Fruit fly (Drosophila melanogaster) whole organism, embryonic: ENCODE results near the gene idc.

Experiments used
- Abd-B ChIP-seq: fragments of 200-800 bp; sonication (Bioruptor generic); optimal IDR thresholded peaks from 2 replicates; lab custom pipeline; 2018; ENCODE audit warnings: missing biosample characterization, mild to moderate bottlenecking, missing genetic modification characterization, moderate library complexity
- Bdp1 ChIP-seq: fragments of 200-800 bp; sonication (Bioruptor generic); optimal IDR thresholded peaks from 3 replicates; lab custom pipeline; 2016; ENCODE audit warnings: missing biosample characterization, missing genetic modification characterization
- CG10959 ChIP-seq: fragments of 200-800 bp; sonication (Bioruptor generic); IDR thresholded peaks from 2 replicates; pipeline ENCODE4 v1.3.6; 2022; ENCODE audit warnings: missing biosample characterization, missing genetic modification characterization
- CG11247 ChIP-seq: fragments of 200-800 bp; sonication (Bioruptor generic); IDR thresholded peaks from 2 replicates; pipeline ENCODE4 v1.3.6; 2022; ENCODE audit warnings: missing biosample characterization, missing genetic modification characterization
- CG11695 ChIP-seq: fragments of 200-800 bp; sonication (Bioruptor generic); IDR thresholded peaks from 3 replicates; pipeline ENCODE4 v1.3.6; 2022; ENCODE audit warnings: missing biosample characterization, missing genetic modification characterization
- CG16779 ChIP-seq: fragments of 200-800 bp; sonication (Bioruptor generic); IDR thresholded peaks from 2 replicates; pipeline ENCODE4 v1.3.6; 2022; ENCODE audit warnings: missing biosample characterization, missing genetic modification characterization
- CG17385 ChIP-seq: fragments of 200-800 bp; sonication (Bioruptor generic); optimal IDR thresholded peaks from 3 replicates; lab custom pipeline; 2018; ENCODE audit warnings: missing biosample characterization, mild to moderate bottlenecking, missing genetic modification characterization
- CG18011 ChIP-seq: fragments of 200-800 bp; sonication (Bioruptor generic); optimal IDR thresholded peaks from 2 replicates; lab custom pipeline; 2017; ENCODE audit warnings: missing biosample characterization, missing genetic modification characterization, mild to moderate bottlenecking, moderate library complexity, missing genotype
- CG2875 ChIP-seq: fragments of 200-800 bp; sonication (Bioruptor generic); optimal IDR thresholded peaks from 2 replicates; lab custom pipeline; 2017; ENCODE audit warnings: missing biosample characterization, mild to moderate bottlenecking, missing genetic modification characterization, missing genetic modification reagents
- CG30020 ChIP-seq: fragments of 200-800 bp; optimal IDR thresholded peaks from 2 replicates; lab custom pipeline; 2019; ENCODE audit warnings: missing biosample characterization, mild to moderate bottlenecking, missing genetic modification characterization, moderate library complexity
- CG3726 ChIP-seq: fragments of 200-800 bp; sonication (Bioruptor generic); IDR thresholded peaks from 3 replicates; pipeline ENCODE4, ENCODE4 v1.3.6; 2022; ENCODE audit warnings: missing biosample characterization, missing genetic modification characterization
- CG3838 ChIP-seq: fragments of 200-800 bp; sonication (Bioruptor generic); optimal IDR thresholded peaks from 3 replicates; lab custom pipeline; 2016; ENCODE audit warnings: missing biosample characterization, missing genetic modification characterization
- CG3995 ChIP-seq: fragments of 200-800 bp; sonication (Bioruptor generic); optimal IDR thresholded peaks from 3 replicates; lab custom pipeline; 2016; ENCODE audit warnings: missing biosample characterization, missing genetic modification characterization
- CG4282 ChIP-seq: fragments of 200-800 bp; sonication (Bioruptor generic); optimal IDR thresholded peaks from 2 replicates; lab custom pipeline; 2016; ENCODE audit warnings: missing biosample characterization, missing genetic modification characterization
- CG4328 ChIP-seq: fragments of 200-800 bp; sonication (Bioruptor generic); optimal IDR thresholded peaks from 3 replicates; lab custom pipeline; 2017; ENCODE audit warnings: missing biosample characterization, missing genetic modification reagents, missing genetic modification characterization
- CG4617 ChIP-seq: fragments of 200-800 bp; sonication (Bioruptor generic); optimal IDR thresholded peaks from 3 replicates; lab custom pipeline; 2016; ENCODE audit warnings: missing biosample characterization, missing genetic modification characterization, borderline replicate concordance
- CG5180 ChIP-seq: fragments of 200-800 bp; sonication (Bioruptor generic); optimal IDR thresholded peaks from 3 replicates; lab custom pipeline; 2017; ENCODE audit warnings: missing biosample characterization, missing genetic modification characterization, mild to moderate bottlenecking, moderate library complexity, missing genetic modification reagents
- CG5953 ChIP-seq: fragments of 200-800 bp; sonication (Bioruptor generic); IDR thresholded peaks from 2 replicates; pipeline ENCODE4 v1.3.6; 2022; ENCODE audit warnings: missing biosample characterization, missing genetic modification characterization
- CG6765 ChIP-seq: fragments of 200-800 bp; sonication (Bioruptor generic); optimal IDR thresholded peaks from 3 replicates; lab custom pipeline; 2017; ENCODE audit warnings: missing biosample characterization, mild to moderate bottlenecking, missing genetic modification characterization
- CG6854 ChIP-seq: fragments of 200-800 bp; sonication (Bioruptor generic); optimal IDR thresholded peaks from 3 replicates; lab custom pipeline; 2017; ENCODE audit warnings: missing biosample characterization, mild to moderate bottlenecking, missing genetic modification characterization
- CG7745 ChIP-seq: fragments of 200-800 bp; sonication (Bioruptor generic); optimal IDR thresholded peaks from 2 replicates; lab custom pipeline; 2018; ENCODE audit warnings: missing biosample characterization, mild to moderate bottlenecking, missing genetic modification characterization, moderate library complexity
- CG8388 ChIP-seq: fragments of 200-800 bp; sonication (Bioruptor generic); optimal IDR thresholded peaks from 2 replicates; lab custom pipeline; 2019; ENCODE audit warnings: missing biosample characterization, mild to moderate bottlenecking, missing genetic modification characterization, moderate library complexity
- CG9215 ChIP-seq: fragments of 200-800 bp; sonication (Bioruptor generic); IDR thresholded peaks from 2 replicates; pipeline ENCODE4 v1.3.6; 2022; ENCODE audit warnings: missing biosample characterization, missing genetic modification characterization
- Chrac-16 ChIP-seq: fragments of 200-800 bp; sonication (Bioruptor generic); optimal IDR thresholded peaks from 3 replicates; lab custom pipeline; 2016; ENCODE audit warnings: missing biosample characterization, missing genetic modification characterization
- E2f2 ChIP-seq: fragments of 200-800 bp; sonication (Bioruptor generic); IDR thresholded peaks from 2 replicates; pipeline ENCODE4 v1.3.6; 2022; ENCODE audit warnings: missing biosample characterization, missing genetic modification characterization
- ERR ChIP-seq: fragments of 200-800 bp; sonication (Bioruptor generic); optimal IDR thresholded peaks from 2 replicates; lab custom pipeline; 2016; ENCODE audit warnings: missing biosample characterization, missing genetic modification characterization
- Gsc ChIP-seq: fragments of 200-800 bp; sonication (Bioruptor generic); IDR thresholded peaks from 2 replicates; pipeline ENCODE4 v1.3.6; 2022; ENCODE audit warnings: missing biosample characterization, missing genetic modification characterization
- HLH3B ChIP-seq: fragments of 200-800 bp; sonication (Bioruptor generic); IDR thresholded peaks from 2 replicates; pipeline ENCODE4 v1.3.6; 2022; ENCODE audit warnings: missing biosample characterization, missing genetic modification characterization
- Hr3 ChIP-seq: fragments of 200-800 bp; sonication (Bioruptor generic); optimal IDR thresholded peaks from 3 replicates; lab custom pipeline; 2016; ENCODE audit warnings: missing biosample characterization, missing genetic modification characterization
- Hr39 ChIP-seq: fragments of >200 bp; optimal IDR thresholded peaks from 2 replicates; lab custom pipeline; 2017
- Lim3 ChIP-seq: fragments of 200-800 bp; sonication (Bioruptor generic); IDR thresholded peaks from 2 replicates; pipeline ENCODE4 v1.3.6; 2022; ENCODE audit warnings: missing biosample characterization, missing genetic modification characterization
- MESR4 ChIP-seq: fragments of 200-800 bp; sonication (Bioruptor generic); optimal IDR thresholded peaks from 2 replicates; lab custom pipeline; 2018; ENCODE audit warnings: missing biosample characterization, mild to moderate bottlenecking, missing genetic modification characterization, moderate library complexity
- Mes4 ChIP-seq: fragments of 200-800 bp; sonication (Bioruptor generic); optimal IDR thresholded peaks from 2 replicates; lab custom pipeline; 2016; ENCODE audit warnings: missing biosample characterization, missing genetic modification characterization
- Nf-YA ChIP-seq: fragments of 200-800 bp; sonication (Bioruptor generic); IDR thresholded peaks from 2 replicates; pipeline ENCODE4 v1.3.6; 2022; ENCODE audit warnings: missing biosample characterization, missing genetic modification characterization
- Opbp ChIP-seq: fragments of 200-800 bp; sonication (Bioruptor generic); IDR thresholded peaks from 3 replicates; pipeline ENCODE4 v1.3.6; 2022; ENCODE audit warnings: missing biosample characterization, missing genetic modification characterization; ENCODE audit not compliant: partially characterized antibody
- Ravus ChIP-seq: fragments of 200-800 bp; sonication (Bioruptor generic); IDR thresholded peaks from 2 replicates; pipeline ENCODE4 v1.3.6; 2022; ENCODE audit warnings: missing biosample characterization, missing genetic modification characterization
- Side ChIP-seq: fragments of 200-800 bp; sonication (Bioruptor generic); optimal IDR thresholded peaks from 2 replicates; lab custom pipeline; 2016; ENCODE audit warnings: missing biosample characterization, missing genetic modification characterization
- Sry-δ ChIP-seq: fragments of 200-800 bp; sonication (Bioruptor generic); optimal IDR thresholded peaks from 2 replicates; lab custom pipeline; 2016; ENCODE audit warnings: missing biosample characterization, missing genetic modification characterization
- ap ChIP-seq: fragments of 200-800 bp; sonication (Bioruptor generic); IDR thresholded peaks from 2 replicates; pipeline ENCODE4 v1.3.6; 2022; ENCODE audit warnings: missing biosample characterization, missing genetic modification characterization
- ash1 ChIP-seq: fragments of 200-800 bp; sonication (Bioruptor generic); optimal IDR thresholded peaks from 2 replicates; lab custom pipeline; 2018; ENCODE audit warnings: missing biosample characterization, mild to moderate bottlenecking, missing genetic modification characterization
- grau ChIP-seq: fragments of 200-800 bp; optimal IDR thresholded peaks from 3 replicates; lab custom pipeline; 2019; ENCODE audit warnings: missing biosample characterization, mild to moderate bottlenecking, missing genetic modification characterization, moderate library complexity
- maf-S ChIP-seq: fragments of 200-800 bp; sonication (Bioruptor generic); optimal IDR thresholded peaks from 2 replicates; lab custom pipeline; 2016; ENCODE audit warnings: missing biosample characterization, missing genetic modification characterization
- nau ChIP-seq: fragments of 200-800 bp; sonication (Bioruptor generic); optimal IDR thresholded peaks from 3 replicates; lab custom pipeline; 2017; ENCODE audit warnings: missing biosample characterization, mild to moderate bottlenecking, missing genetic modification characterization, missing genetic modification reagents
- peb ChIP-seq: fragments of 200-800 bp; sonication (Bioruptor generic); IDR thresholded peaks from 2 replicates; pipeline ENCODE4 v1.3.6; 2022; ENCODE audit warnings: missing biosample characterization, missing genetic modification characterization
- pho ChIP-seq: fragments of 200-800 bp; sonication (Bioruptor generic); optimal IDR thresholded peaks from 2 replicates; lab custom pipeline; 2016; ENCODE audit warnings: missing biosample characterization, missing genetic modification characterization
- pnt ChIP-seq: fragments of 200-800 bp; sonication (Bioruptor generic); optimal IDR thresholded peaks from 3 replicates; lab custom pipeline; 2016; ENCODE audit warnings: missing biosample characterization, missing genetic modification characterization
- sens-2 ChIP-seq: fragments of 200-800 bp; sonication (Bioruptor generic); IDR thresholded peaks from 2 replicates; pipeline ENCODE4 v1.3.6; 2022; ENCODE audit warnings: missing biosample characterization, missing genetic modification characterization
- so ChIP-seq: fragments of 200-800 bp; sonication (Bioruptor generic); IDR thresholded peaks from 3 replicates; pipeline ENCODE4 v1.3.6; 2022; ENCODE audit warnings: missing biosample characterization, missing genetic modification characterization
- sqz ChIP-seq: fragments of 200-800 bp; sonication (Bioruptor generic); optimal IDR thresholded peaks from 3 replicates; lab custom pipeline; 2018; ENCODE audit warnings: missing biosample characterization, mild to moderate bottlenecking, missing genetic modification characterization
- unpg ChIP-seq: fragments of 200-800 bp; sonication (Bioruptor generic); optimal IDR thresholded peaks from 3 replicates; lab custom pipeline; 2018; ENCODE audit warnings: missing biosample characterization, mild to moderate bottlenecking, missing genetic modification characterization, moderate library complexity
- zen ChIP-seq: fragments of 200-800 bp; sonication (Bioruptor generic); optimal IDR thresholded peaks from 3 replicates; lab custom pipeline; 2018; ENCODE audit warnings: missing biosample characterization, mild to moderate bottlenecking, missing genetic modification characterization, moderate library complexity

The idc gene

DNA sequence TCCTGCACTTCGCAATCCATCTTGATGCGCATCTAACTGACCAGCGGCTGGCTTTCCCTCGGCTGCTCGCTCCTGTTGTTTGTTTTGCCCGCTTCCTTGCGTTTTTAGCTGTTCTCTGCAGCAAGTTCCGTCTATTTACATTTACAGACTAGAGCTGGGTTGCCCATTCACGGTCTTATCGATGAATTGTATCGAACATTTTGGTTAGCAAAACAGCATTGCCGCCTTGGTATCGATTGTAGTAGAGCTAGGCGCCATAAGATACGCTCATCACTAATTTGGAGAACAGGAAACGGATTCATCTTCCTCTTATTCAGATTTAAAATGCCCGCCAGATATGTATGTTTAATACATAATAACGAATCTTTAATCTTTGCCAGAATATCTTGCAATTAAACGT is 4.3 kb downstream of the idc start, which contains the start of gene Regnase-1 (continued):
- TF ChIP-seq nau (GFP tag; lab: Kevin White, UChicago) (no peak), Gsc (GFP tag; lab: Robert Waterston, UW) (no peak), Nf-YA (GFP tag; lab: Robert Waterston, UW) (peak; percentile 82), pnt (GFP tag; lab: Kevin White, UChicago) (peak; percentile 11), CG11695 (GFP tag; lab: Robert Waterston, UW) (peak; percentile 78), ash1 (peak; percentile 94), peb (peak; percentile 58; the same call in 1 of the 2 replicates), CG16779 (peak; percentile 86), CG3726 (GFP tag; lab: Robert Waterston, UW) (peak; percentile 77; the same call in 1 of the 3 replicates), ap (peak; percentile 79), Sry-δ (GFP tag; lab: Kevin White, UChicago) (peak; percentile 100), CG6765 (peak; percentile 98), CG17385 (peak; percentile 99), zen (peak; percentile 83), CG3995 (GFP tag; lab: Kevin White, UChicago) (peak; percentile 79), CG4328 (GFP tag; lab: Kevin White, UChicago) (peak; percentile 94), CG4617 (peak; percentile 93), sqz (GFP tag; lab: Kevin White, UChicago) (peak; percentile 92), CG6854 (GFP tag; lab: Kevin White, UChicago) (peak; percentile 93), Opbp (peak; percentile 98), CG11247 (GFP tag; lab: Robert Waterston, UW) (peak; percentile 88), CG7745 (tag; lab: Kevin White, UChicago) (peak; percentile 38), Lim3 (GFP tag; lab: Robert Waterston, UW) (no peak), maf-S (GFP tag; lab: Kevin White, UChicago) (peak; percentile 84), Side (GFP tag; lab: Kevin White, UChicago) (peak; percentile 92), CG30020 (tag; lab: Kevin White, UChicago) (peak; percentile 63), Hr3 (peak; percentile 72), CG4282 (GFP tag; lab: Kevin White, UChicago) (peak; percentile 66), HLH3B (GFP tag; lab: Robert Waterston, UW) (peak; percentile 87; the same call in 1 of the 2 replicates), Abd-B (GFP tag; lab: Kevin White, UChicago) (peak; percentile 16), grau (tag; lab: Kevin White, UChicago) (peak; percentile 85), CG2875 (GFP tag; lab: Kevin White, UChicago) (peak; percentile 94), Hr39 (no peak), CG5180 (peak; percentile 82), ERR (GFP tag; lab: Kevin White, UChicago) (peak; percentile 76), pho (GFP tag; lab: Kevin White, UChicago) (peak; percentile 91), Mes4 (GFP tag; lab: Kevin White, UChicago) (peak; percentile 92), unpg (peak; percentile 93), Bdp1 (peak; percentile 81), CG18011 (GFP tag; lab: Kevin White, UChicago) (peak; percentile 83), CG8388 (GFP tag; lab: Kevin White, UChicago) (peak; percentile 90), sens-2 (GFP tag; lab: Robert Waterston, UW) (peak; percentile 94), CG5953 (GFP tag; lab: Robert Waterston, UW) (peak; percentile 85), so (GFP tag; lab: Robert Waterston, UW) (peak; percentile 87), Chrac-16 (GFP tag; lab: Kevin White, UChicago) (peak; percentile 59), E2f2 (GFP tag; lab: Robert Waterston, UW) (peak; percentile 98), MESR4 (GFP tag; lab: Kevin White, UChicago) (peak; percentile 82), CG9215 (GFP tag; lab: Robert Waterston, UW) (peak; percentile 41; the same call in 1 of the 2 replicates), CG10959 (GFP tag; lab: Robert Waterston, UW) (peak; percentile 82), CG3838 (GFP tag; lab: Kevin White, UChicago) (peak; percentile 82), Ravus (GFP tag; lab: Robert Waterston, UW) (peak; percentile 35; the same call in 1 of the 2 replicates)
